Worm (Caenorhabditis elegans) whole organism, L2 larva: ENCODE results near the gene srbc-34.

Experiments used
- ZK546.5 ChIP-seq: sonication (generic microtip); optimal IDR thresholded peaks from 2 replicates; lab custom pipeline; 2017; ENCODE audit warnings: missing biosample characterization, missing genetic modification characterization
- aly-2 ChIP-seq: fragments of 150-350 bp; optimal IDR thresholded peaks from 2 replicates; lab custom pipeline; 2014; ENCODE audit warnings: missing biosample characterization, missing genetic modification characterization
- fos-1 ChIP-seq: fragments of 150-350 bp; optimal IDR thresholded peaks from 2 replicates; lab custom pipeline; 2014; ENCODE audit warnings: missing biosample characterization, missing genetic modification characterization
- lsy-2 ChIP-seq, 2 experiments: fragments of 150-350 bp in 1 of 2; sonication (generic microtip) in 1 of 2; optimal IDR thresholded peaks; 2 replicates each; lab custom pipeline; 2014 to 2017; ENCODE audit warnings: missing biosample characterization in 2 of 2, missing genetic modification characterization in 2 of 2
- nhr-11 ChIP-seq: fragments of 150-350 bp; optimal IDR thresholded peaks from 2 replicates; lab custom pipeline; 2014; ENCODE audit warnings: missing biosample characterization, missing genetic modification characterization
- nhr-12 ChIP-seq: fragments of 150-350 bp; optimal IDR thresholded peaks from 2 replicates; lab custom pipeline; 2014; ENCODE audit warnings: missing biosample characterization, missing genetic modification characterization
- nhr-21 ChIP-seq: fragments of 150-350 bp; optimal IDR thresholded peaks from 2 replicates; lab custom pipeline; 2014; ENCODE audit warnings: missing biosample characterization, missing genetic modification characterization
- skn-1 ChIP-seq: sonication (generic microtip); optimal IDR thresholded peaks from 2 replicates; lab custom pipeline; 2017; ENCODE audit warnings: missing biosample characterization, missing genetic modification characterization
- unc-39 ChIP-seq: fragments of 150-350 bp; optimal IDR thresholded peaks from 2 replicates; lab custom pipeline; 2014; ENCODE audit warnings: missing biosample characterization, missing genetic modification characterization
- unc-62 ChIP-seq: fragments of 150-350 bp; optimal IDR thresholded peaks from 2 replicates; lab custom pipeline; 2014; ENCODE audit warnings: missing biosample characterization, missing genetic modification reagents, missing genetic modification characterization

- TF ChIP-seq skn-1 (no peak), nhr-11 (tag; lab: Kevin White, UChicago) (no peak), aly-2 (tag; lab: Kevin White, UChicago) (no peak), nhr-12 (tag; lab: Kevin White, UChicago) (no peak), unc-62 (no peak), fos-1 (tag; lab: Kevin White, UChicago) (no peak), nhr-21 (tag; lab: Kevin White, UChicago) (no peak), ZK546.5 (tag; lab: Kevin White, UChicago) (no peak), lsy-2 (tag; optimal IDR thresholded peaks at IDR 0.05; lab: Kevin White, UChicago) (no peak), unc-39 (no peak)
Measured at ce11 chrV:20206086-20206485, at the start of gene srbc-34, which contains the start of gene fbxb-59.
